Worm (Caenorhabditis elegans): ENCODE results near the gene cpz-2.

The cpz-2 gene

ce11 chrV:13351773-13352172, 29.2 kb upstream of the cpz-2 start:
- TF ChIP-seq unc-55 (GFP tag; optimal IDR thresholded peaks at IDR 0.05) = peak; percentile 31
- TF ChIP-seq ceh-22 (tag; optimal IDR thresholded peaks at IDR 0.05) = no peak

- TF ChIP-seq sdc-2 (tag; optimal IDR thresholded peaks at IDR 0.05) (no peak), mec-3 (tag; optimal IDR thresholded peaks at IDR 0.05; ENCODE audit: borderline replicate concordance) (no peak), ahr-1 (tag; optimal IDR thresholded peaks at IDR 0.05) (no peak), lim-6 (tag; optimal IDR thresholded peaks at IDR 0.05) (no peak), pax-1 (tag; optimal IDR thresholded peaks at IDR 0.05) (no peak), sox-2 (GFP tag; IDR thresholded peaks at IDR 0.05) (no peak), ama-1 (optimal IDR thresholded peaks at IDR 0.05) (no peak), lin-11 (tag; optimal IDR thresholded peaks at IDR 0.05) (no peak), nhr-232 (tag; optimal IDR thresholded peaks at IDR 0.05) (no peak), C38D4.7 (GFP tag; optimal IDR thresholded peaks at IDR 0.05) (no peak), npax-4 (tag; optimal IDR thresholded peaks at IDR 0.05) (no peak), pat-9 (tag; optimal IDR thresholded peaks at IDR 0.05) (no peak), hlh-15 (tag; optimal IDR thresholded peaks at IDR 0.05) (no peak), ceh-14 (tag; optimal IDR thresholded peaks at IDR 0.05) (no peak), dve-1 (tag; optimal IDR thresholded peaks at IDR 0.05) (no peak), zip-5 (tag; optimal IDR thresholded peaks at IDR 0.05) (no peak), unc-86 (tag; optimal IDR thresholded peaks at IDR 0.05) (no peak), hlh-8 (tag; optimal IDR thresholded peaks at IDR 0.05) (no peak), sox-4 (tag; optimal IDR thresholded peaks at IDR 0.05) (no peak), ref-2 (tag; optimal IDR thresholded peaks at IDR 0.05) (no peak)
Observed at ce11 chrV:13352415-13352814, 28.6 kb upstream of the cpz-2 start.

- no peak for TF ChIP-seq ttx-3 (tag; optimal IDR thresholded peaks at IDR 0.05)
- no peak for TF ChIP-seq F13H6.1 (tag; optimal IDR thresholded peaks at IDR 0.05)
- no peak for TF ChIP-seq nfya-1 (tag; optimal IDR thresholded peaks at IDR 0.05)
- no peak for TF ChIP-seq rnt-1 (tag; optimal IDR thresholded peaks at IDR 0.05)
- no peak for TF ChIP-seq hlh-8 (tag; optimal IDR thresholded peaks at IDR 0.05)
- TF ChIP-seq madf-2 (tag; optimal IDR thresholded peaks at IDR 0.05) = no peak
- TF ChIP-seq ztf-16 (tag; optimal IDR thresholded peaks at IDR 0.05) = no peak
Observed at ce11 chrV:13356210-13356609, 24.8 kb upstream of the cpz-2 start.

ce11 chrV:13357652-13358281, 23.2 kb upstream of the cpz-2 start, which contains the start of gene F32H5.1:
Gene F32H5.1 (minus strand): TSS chrV:13358037.
- TF ChIP-seq fkh-6 (tag; optimal IDR thresholded peaks at IDR 0.05) (no peak), elt-2 (tag; optimal IDR thresholded peaks at IDR 0.05) (peak; percentile 19)

- TF ChIP-seq syd-9 (tag; optimal IDR thresholded peaks at IDR 0.05) = no peak
Observed at ce11 chrV:13358823-13359592, 22.0 kb upstream of the cpz-2 start, which contains the start of gene F32H5.3. Gene F32H5.3 (plus strand): TSS chrV:13359335.

- TF ChIP-seq pat-9 (tag; optimal IDR thresholded peaks at IDR 0.05) (no peak), unc-3 (GFP tag; conservative IDR thresholded peaks at IDR 0.05) (no peak), unc-3 (tag; optimal IDR thresholded peaks at IDR 0.05) (no peak), gmeb-2 (tag; optimal IDR thresholded peaks at IDR 0.05) (no peak), sox-2 (GFP tag; IDR thresholded peaks at IDR 0.05) (no peak), fkh-6 (tag; optimal IDR thresholded peaks at IDR 0.05) (no peak), ceh-2 (tag; optimal IDR thresholded peaks at IDR 0.05) (no peak), lim-6 (tag; optimal IDR thresholded peaks at IDR 0.05) (no peak), ceh-6 (GFP tag; optimal IDR thresholded peaks at IDR 0.05) (no peak)
Observed at ce11 chrV:13360254-13360653, 20.7 kb upstream of the cpz-2 start, which contains the start of gene F32H5.4. Gene F32H5.4 (plus strand): TSS chrV:13360554.

Measured in whole organism, late embryonic.